Fruit fly (Drosophila melanogaster) S2 (cell line): ENCODE measurements around the gene CG9550.

Source experiments
- CG8478 ChIP-seq: fragments of >200 bp; optimal IDR thresholded peaks from 2 replicates; lab custom pipeline; 2018
- CTCF ChIP-seq, 2 experiments: fragments of >200 bp; optimal IDR thresholded peaks; 2 replicates each; lab custom pipeline; 2018

dm6 chr2L:6448334-6448703, 48.5 kb upstream of the CG9550 start, which contains the start of gene Acox3:
- TF ChIP-seq CTCF (optimal IDR thresholded peaks at IDR 0.05; lab: Kevin White, UChicago) (no peak), CG8478 (no peak)
